Worm (Caenorhabditis elegans): Measurements from ENCODE around the gene C47D2.1.

DNA sequence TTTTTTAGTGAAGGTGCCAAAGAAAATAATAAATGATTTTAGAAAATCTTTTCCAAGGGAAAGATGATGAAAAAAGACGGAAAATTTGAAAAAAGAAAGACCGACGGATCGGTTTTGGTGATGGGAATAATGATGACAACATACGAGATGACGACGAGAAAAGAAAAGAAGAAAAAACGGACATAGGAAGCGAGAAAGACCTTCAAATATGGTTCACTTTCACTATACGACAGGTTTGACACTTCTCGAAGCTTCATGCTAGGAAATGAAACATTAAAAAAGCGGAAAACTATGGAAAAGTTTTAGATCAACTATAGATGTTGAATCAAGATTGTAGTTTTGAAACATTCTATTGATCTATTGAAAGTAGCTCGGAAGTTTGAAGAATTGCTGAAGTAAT lies 14.7 kb upstream of the C47D2.1 start:
- TF ChIP-seq F13H6.1 (tag; optimal IDR thresholded peaks at IDR 0.05): no peak
- TF ChIP-seq ztf-16 (tag; optimal IDR thresholded peaks at IDR 0.05): no peak
- TF ChIP-seq ets-4 (tag; optimal IDR thresholded peaks at IDR 0.05): no peak
- TF ChIP-seq fkh-10 (GFP tag; optimal IDR thresholded peaks at IDR 0.05): no peak
- TF ChIP-seq nhr-232 (tag; optimal IDR thresholded peaks at IDR 0.05): no peak
